Fruit fly (Drosophila melanogaster): Measurements from ENCODE around the gene Cp18.

Cp18 gene

dm6 chr3L:8721145-8721544, 5.4 kb upstream of the Cp18 start, which contains the start of the genes CG32022 and CG6511:
Gene CG32022 (minus strand): TSS chr3L:8721272.
Gene CG6511 (plus strand): TSS chr3L:8721324.
- peak; percentile 97 for TF ChIP-seq sv (GFP tag; optimal IDR thresholded peaks at IDR 0.05)
- no peak for TF ChIP-seq tai (GFP tag; optimal IDR thresholded peaks at IDR 0.05)
- TF ChIP-seq dl (GFP tag; optimal IDR thresholded peaks at IDR 0.05; ENCODE audit: insufficient read depth in 1 of 2, partially characterized antibody in 2 of 2) = no peak
- TF ChIP-seq foxo (GFP tag; optimal IDR thresholded peaks at IDR 0.05) = peak; percentile 79 to 99
- TF ChIP-seq pan (optimal IDR thresholded peaks at IDR 0.05) = no peak
- peak; percentile 98 for TF ChIP-seq h (GFP tag; optimal IDR thresholded peaks at IDR 0.05)
- TF ChIP-seq psq (GFP tag; optimal IDR thresholded peaks at IDR 0.05) = peak; percentile 95
- peak; percentile 98 for TF ChIP-seq rgr (GFP tag; optimal IDR thresholded peaks at IDR 0.05)
- peak; percentile 99 for TF ChIP-seq HLH106 (tag; optimal IDR thresholded peaks at IDR 0.05)
- peak; percentile 95 for TF ChIP-seq woc (GFP tag; optimal IDR thresholded peaks at IDR 0.05)
- TF ChIP-seq Mio (GFP tag; optimal IDR thresholded peaks at IDR 0.05) = peak; percentile 85
- TF ChIP-seq N (GFP tag; optimal IDR thresholded peaks at IDR 0.05) = no peak
- peak; percentile 99 for TF ChIP-seq dmrt93B (GFP tag; optimal IDR thresholded peaks at IDR 0.05)
- TF ChIP-seq Rel (GFP tag; optimal IDR thresholded peaks at IDR 0.05) = peak; percentile 59
- TF ChIP-seq Rel (tag; optimal IDR thresholded peaks at IDR 0.05) = peak; percentile 87
- TF ChIP-seq Myc (optimal IDR thresholded peaks at IDR 0.05) = peak; percentile 59
- TF ChIP-seq CG9705 (GFP tag; optimal IDR thresholded peaks at IDR 0.05) = peak; percentile 98
- no peak for TF ChIP-seq brk (GFP tag; optimal IDR thresholded peaks at IDR 0.05)
- TF ChIP-seq GATAd (GFP tag; optimal IDR thresholded peaks at IDR 0.05) = peak; percentile 90
- peak; percentile 98 for TF ChIP-seq Sp1 (GFP tag; optimal IDR thresholded peaks at IDR 0.05)
- peak; percentile 98 for TF ChIP-seq fru (GFP tag; optimal IDR thresholded peaks at IDR 0.05)
- TF ChIP-seq Jra (GFP tag; optimal IDR thresholded peaks at IDR 0.05) = peak; percentile 97
- TF ChIP-seq sage (GFP tag; optimal IDR thresholded peaks at IDR 0.05) = peak; percentile 89
- no peak for TF ChIP-seq Dfd (GFP tag; optimal IDR thresholded peaks at IDR 0.05)
- no peak for TF ChIP-seq Hr83 (GFP tag; optimal IDR thresholded peaks at IDR 0.05; ENCODE audit: poor library complexity, severe bottlenecking)
- peak; percentile 92 for TF ChIP-seq CG32264 (GFP tag; optimal IDR thresholded peaks at IDR 0.05)
- peak; percentile 83 for TF ChIP-seq CrebA (GFP tag; optimal IDR thresholded peaks at IDR 0.05; ENCODE audit: borderline replicate concordance)
- no peak for TF ChIP-seq lola (GFP tag; optimal IDR thresholded peaks at IDR 0.05)
- no peak for TF ChIP-seq Hr78 (GFP tag; optimal IDR thresholded peaks at IDR 0.05)
- TF ChIP-seq usp (GFP tag; optimal IDR thresholded peaks at IDR 0.05) = no peak
- peak; percentile 97 for TF ChIP-seq OdsH (GFP tag; optimal IDR thresholded peaks at IDR 0.05)
- no peak for TF ChIP-seq Dif (GFP tag; optimal IDR thresholded peaks at IDR 0.05; ENCODE audit: partially characterized antibody)
- TF ChIP-seq br (GFP tag; optimal IDR thresholded peaks at IDR 0.05) = peak; percentile 98
- peak; percentile 92 for TF ChIP-seq dsf (GFP tag; optimal IDR thresholded peaks at IDR 0.05; ENCODE audit: borderline replicate concordance)
- TF ChIP-seq Hnf4 (GFP tag; optimal IDR thresholded peaks at IDR 0.05) = peak; percentile 97
- peak; percentile 98 for TF ChIP-seq ey (GFP tag; optimal IDR thresholded peaks at IDR 0.05)
- TF ChIP-seq Vsx2 (GFP tag; optimal IDR thresholded peaks at IDR 0.05; ENCODE audit: partially characterized antibody) = no peak
- TF ChIP-seq jim (GFP tag; optimal IDR thresholded peaks at IDR 0.05) = no peak
- TF ChIP-seq Abd-B (GFP tag; optimal IDR thresholded peaks at IDR 0.05) = no peak

DNA sequence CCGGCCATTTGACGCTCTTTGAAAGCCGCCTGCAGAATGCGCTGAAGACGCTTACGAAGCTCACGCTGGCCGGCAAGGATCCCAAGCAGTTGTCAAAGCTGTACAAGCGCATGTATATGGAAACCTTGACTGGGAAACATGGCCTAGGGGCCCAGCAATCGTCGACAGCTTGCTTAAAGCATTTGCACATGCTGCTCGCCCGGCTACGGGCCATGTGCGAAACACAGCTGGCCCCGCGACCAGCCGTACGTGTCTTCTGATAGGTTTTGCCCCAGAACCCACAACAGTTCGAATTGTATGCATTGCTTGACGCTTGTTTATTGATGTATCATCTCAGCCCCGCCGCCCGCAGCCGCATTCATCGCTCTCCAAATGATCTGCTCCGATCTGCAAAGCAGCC, 1.3 kb upstream of the Cp18 start:
- no peak for TF ChIP-seq foxo (GFP tag; optimal IDR thresholded peaks at IDR 0.05)
- no peak for TF ChIP-seq CrebA (GFP tag; optimal IDR thresholded peaks at IDR 0.05; ENCODE audit: borderline replicate concordance)
- no peak for TF ChIP-seq dsf (GFP tag; optimal IDR thresholded peaks at IDR 0.05; ENCODE audit: borderline replicate concordance)
- TF ChIP-seq psq (GFP tag; optimal IDR thresholded peaks at IDR 0.05) = no peak
- TF ChIP-seq usp (GFP tag; optimal IDR thresholded peaks at IDR 0.05) = no peak
- no peak for TF ChIP-seq lola (GFP tag; optimal IDR thresholded peaks at IDR 0.05)
- no peak for TF ChIP-seq rgr (GFP tag; optimal IDR thresholded peaks at IDR 0.05)
- TF ChIP-seq br (GFP tag; optimal IDR thresholded peaks at IDR 0.05) = no peak
- no peak for TF ChIP-seq woc (GFP tag; optimal IDR thresholded peaks at IDR 0.05)

- TF ChIP-seq jim (GFP tag; optimal IDR thresholded peaks at IDR 0.05) (no peak), Jra (GFP tag; optimal IDR thresholded peaks at IDR 0.05) (no peak)
Measured at dm6 chr3L:8725674-8726073, 917 bp upstream of the Cp18 start, which contains the start of gene CG43965. Gene CG43965 (minus strand): TSS chr3L:8725774.

Data from whole organism, wandering third instar larva.